Fruit fly (Drosophila melanogaster): Measurements from ENCODE around the gene Lerp.

Gene Lerp

dm6 chr3R:26862848-26863448 lies at the start of gene Lerp, which contains the start of gene IntS12:
Gene Lerp, minus strand, starts transcription at chr3R:26863130.
Gene IntS12, plus strand, starts transcription at chr3R:26863376.
- TF ChIP-seq CG8478 (optimal IDR thresholded peaks at IDR 0.05) (no peak), CTCF (optimal IDR thresholded peaks at IDR 0.05) (peak in 1 of 2 experiments; percentile 17)

dm6 chr3R:26912615-26913014 lies 49.7 kb upstream of the Lerp start, which contains the start of gene Ets97D:
Gene Ets97D, minus strand, starts transcription at chr3R:26912886.
- no peak for TF ChIP-seq CG8478 (optimal IDR thresholded peaks at IDR 0.05)
- peak in 1 of 2 experiments; percentile 26 for TF ChIP-seq CTCF (optimal IDR thresholded peaks at IDR 0.05)

- no peak for TF ChIP-seq CTCF (optimal IDR thresholded peaks at IDR 0.05)
- TF ChIP-seq CG8478 (optimal IDR thresholded peaks at IDR 0.05), result no peak
Measured at dm6 chr3R:26908750-26909149, 45.8 kb upstream of the Lerp start.

DNA sequence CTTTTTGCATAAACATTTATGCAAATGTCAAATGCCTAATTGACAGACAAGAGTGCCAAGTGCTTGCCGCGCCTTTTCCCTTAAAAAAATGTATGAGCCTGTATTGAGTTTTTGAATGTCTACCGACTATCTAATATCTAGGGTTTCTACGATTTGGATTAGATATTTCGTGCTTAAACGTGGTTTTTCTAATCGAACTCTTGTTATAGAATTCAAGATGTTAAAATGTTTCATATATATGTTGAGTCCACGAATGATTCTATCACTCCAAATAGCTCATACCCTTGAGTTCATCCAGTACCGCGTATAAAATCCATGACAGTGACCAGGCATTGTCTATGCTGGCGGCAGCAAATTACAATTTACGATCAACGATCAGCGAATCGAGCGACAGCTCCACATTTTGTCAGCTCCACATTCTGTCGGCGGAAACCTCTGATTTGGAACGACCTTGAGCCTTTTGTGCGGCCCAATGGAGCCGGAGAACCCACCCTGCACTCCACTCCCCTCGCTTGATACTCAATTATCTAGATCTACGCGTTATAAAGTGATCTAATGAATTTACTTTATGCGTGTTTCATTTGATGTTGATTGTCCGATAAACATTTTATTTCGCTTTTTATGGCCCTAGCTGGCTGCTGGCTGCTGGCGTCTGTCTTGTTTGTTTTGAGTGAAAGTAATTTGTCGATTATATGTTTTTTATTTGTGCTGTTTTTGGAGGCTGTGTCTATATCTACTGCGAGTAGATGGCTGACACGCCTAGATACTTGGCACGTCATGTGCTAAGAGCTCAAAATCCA lies 44.0 kb upstream of the Lerp start:
- TF ChIP-seq CG8478 (optimal IDR thresholded peaks at IDR 0.05), result no peak
- no peak for TF ChIP-seq CTCF (optimal IDR thresholded peaks at IDR 0.05)

- no peak for TF ChIP-seq CG8478 (optimal IDR thresholded peaks at IDR 0.05)
- no peak for TF ChIP-seq CTCF (optimal IDR thresholded peaks at IDR 0.05)
Measured at dm6 chr3R:26906034-26906433, 43.1 kb upstream of the Lerp start.

dm6 chr3R:26899982-26900381 lies 37.1 kb upstream of the Lerp start:
- no peak for TF ChIP-seq CTCF (optimal IDR thresholded peaks at IDR 0.05)
- TF ChIP-seq CG8478 (optimal IDR thresholded peaks at IDR 0.05), result no peak

DNA sequence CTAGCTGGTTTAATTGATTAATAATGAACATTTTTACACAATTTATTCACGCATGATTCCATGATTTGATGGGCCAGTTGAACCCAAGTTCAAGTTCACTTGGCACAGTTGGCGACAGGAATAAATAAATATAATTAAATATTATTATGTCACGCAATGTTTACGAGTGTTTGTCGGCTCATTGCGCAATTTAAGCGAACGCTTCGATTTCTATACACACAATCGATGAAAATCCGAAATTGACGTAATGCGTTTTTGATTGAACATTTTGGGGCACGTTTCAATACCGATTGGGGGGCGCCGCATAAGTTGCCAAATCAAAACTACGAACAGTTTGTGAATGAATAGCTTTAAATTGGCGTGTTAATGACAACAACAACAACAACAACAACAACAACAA lies 34.4 kb upstream of the Lerp start:
- no peak for TF ChIP-seq CG8478 (optimal IDR thresholded peaks at IDR 0.05)
- no peak for TF ChIP-seq CTCF (optimal IDR thresholded peaks at IDR 0.05)

DNA sequence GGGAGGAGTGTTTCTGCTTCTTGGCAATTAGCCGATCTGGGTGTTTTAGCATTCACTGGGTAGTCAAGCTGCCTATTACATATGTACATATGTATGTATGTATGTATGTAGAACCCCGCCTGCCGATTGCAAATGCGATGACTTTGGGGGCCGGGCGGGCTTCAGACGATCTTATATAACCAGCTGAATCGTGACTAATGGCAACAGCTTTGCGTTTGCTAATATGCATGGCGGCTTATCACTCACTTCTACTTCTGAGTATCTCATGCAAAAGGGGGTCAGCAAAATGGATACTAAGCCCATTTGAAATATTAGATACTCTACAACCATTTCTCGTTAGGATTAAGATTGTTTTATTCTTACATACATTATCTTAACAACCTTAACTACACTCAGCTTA lies 33.3 kb upstream of the Lerp start:
- no peak for TF ChIP-seq CG8478 (optimal IDR thresholded peaks at IDR 0.05)
- no peak for TF ChIP-seq CTCF (optimal IDR thresholded peaks at IDR 0.05)

dm6 chr3R:26893621-26894316 lies 30.8 kb upstream of the Lerp start:
- TF ChIP-seq CTCF (optimal IDR thresholded peaks at IDR 0.05) (no peak), CG8478 (optimal IDR thresholded peaks at IDR 0.05) (no peak)

DNA sequence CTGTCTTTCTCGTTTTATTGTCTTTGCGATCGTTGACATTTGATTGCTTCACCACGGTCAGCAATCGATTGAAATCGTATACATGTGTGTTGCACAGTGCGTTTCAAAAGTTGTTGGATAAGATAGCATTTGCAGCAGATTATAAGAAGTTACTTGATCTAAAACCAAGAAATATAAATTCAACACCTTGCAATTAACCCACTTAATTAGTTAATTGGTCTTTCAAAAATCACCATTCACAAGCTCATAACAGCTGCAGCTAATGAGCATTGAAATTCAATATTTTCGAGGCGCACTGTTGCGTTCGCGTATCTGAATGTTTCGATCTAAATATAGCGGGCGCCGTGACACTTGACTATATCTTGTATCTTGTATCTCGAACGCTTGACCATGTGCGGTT lies 29.8 kb upstream of the Lerp start:
- TF ChIP-seq CTCF (optimal IDR thresholded peaks at IDR 0.05) (no peak), CG8478 (optimal IDR thresholded peaks at IDR 0.05) (no peak)

DNA sequence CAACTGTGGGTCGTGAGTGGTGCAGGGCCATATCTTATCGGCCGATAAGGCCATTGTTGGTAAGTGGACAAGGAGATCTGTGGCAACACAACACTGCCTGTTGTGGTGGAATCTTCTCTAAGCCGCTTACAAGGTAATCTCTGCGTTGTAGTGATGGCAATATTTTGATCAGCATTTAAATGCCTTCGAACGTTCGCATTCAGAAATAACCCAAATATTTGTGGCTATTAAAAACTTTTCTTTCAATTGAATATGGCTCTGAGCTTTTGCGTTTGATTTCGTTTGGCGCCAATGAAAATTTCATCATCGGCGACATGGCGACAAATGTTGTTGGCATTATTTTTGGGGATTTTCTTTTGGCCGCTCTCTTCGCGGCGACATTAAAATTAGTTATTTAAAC lies 27.6 kb upstream of the Lerp start:
- TF ChIP-seq CTCF (optimal IDR thresholded peaks at IDR 0.05) (no peak), CG8478 (optimal IDR thresholded peaks at IDR 0.05) (no peak)

dm6 chr3R:26890088-26890487 lies 27.2 kb upstream of the Lerp start:
- no peak for TF ChIP-seq CTCF (optimal IDR thresholded peaks at IDR 0.05)
- TF ChIP-seq CG8478 (optimal IDR thresholded peaks at IDR 0.05), result no peak

DNA sequence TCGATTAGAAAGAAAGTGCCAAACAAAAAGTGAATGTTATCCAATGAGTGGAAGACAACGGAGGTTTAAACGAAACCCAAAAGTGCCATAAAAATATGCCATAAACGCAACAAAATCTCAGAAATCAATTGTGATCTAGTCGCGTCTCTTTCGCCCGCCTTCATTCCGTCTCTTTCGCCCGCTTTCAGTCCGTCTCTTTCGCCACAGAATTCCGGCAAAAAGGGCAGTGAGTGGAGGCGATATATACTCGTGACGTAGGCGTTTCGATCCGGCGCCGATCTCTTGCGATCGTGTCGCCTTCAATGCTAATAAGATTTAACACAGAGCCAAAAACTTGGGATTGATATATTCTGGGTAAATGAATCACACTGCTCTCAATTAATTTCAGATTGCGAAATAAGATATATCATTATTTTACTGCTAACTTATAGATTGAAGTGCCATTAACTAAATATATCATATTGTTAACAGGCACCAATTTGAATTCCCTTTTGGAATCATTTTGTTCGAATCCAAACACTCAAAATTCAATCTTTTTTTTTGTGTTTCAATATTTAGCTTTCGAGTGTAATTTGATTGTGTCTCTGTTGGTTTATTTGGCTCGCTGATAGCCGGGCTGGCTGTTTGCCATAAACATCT lies 25.3 kb upstream of the Lerp start:
- TF ChIP-seq CG8478 (optimal IDR thresholded peaks at IDR 0.05) (no peak), CTCF (optimal IDR thresholded peaks at IDR 0.05) (no peak)

DNA sequence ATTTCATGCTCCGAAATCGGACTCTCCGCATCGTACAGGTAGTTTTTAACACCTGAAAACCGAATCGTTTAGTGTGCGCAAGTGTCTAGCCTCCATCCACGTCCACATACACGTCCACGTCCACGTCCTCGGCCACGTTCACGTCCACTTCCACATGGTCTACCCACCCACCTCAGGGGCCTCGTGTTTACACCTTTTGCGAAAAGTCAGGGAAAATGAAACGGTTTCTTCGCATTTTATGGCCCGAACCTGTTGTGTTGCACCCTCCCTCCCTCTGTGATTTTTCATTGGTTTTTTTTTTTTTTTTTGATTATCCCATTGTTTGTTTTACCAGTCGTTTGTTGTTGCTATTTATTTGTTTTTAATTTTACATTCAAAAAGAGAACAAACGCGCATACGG lies 24.2 kb upstream of the Lerp start:
- TF ChIP-seq CG8478 (optimal IDR thresholded peaks at IDR 0.05) (no peak), CTCF (optimal IDR thresholded peaks at IDR 0.05) (no peak)

DNA sequence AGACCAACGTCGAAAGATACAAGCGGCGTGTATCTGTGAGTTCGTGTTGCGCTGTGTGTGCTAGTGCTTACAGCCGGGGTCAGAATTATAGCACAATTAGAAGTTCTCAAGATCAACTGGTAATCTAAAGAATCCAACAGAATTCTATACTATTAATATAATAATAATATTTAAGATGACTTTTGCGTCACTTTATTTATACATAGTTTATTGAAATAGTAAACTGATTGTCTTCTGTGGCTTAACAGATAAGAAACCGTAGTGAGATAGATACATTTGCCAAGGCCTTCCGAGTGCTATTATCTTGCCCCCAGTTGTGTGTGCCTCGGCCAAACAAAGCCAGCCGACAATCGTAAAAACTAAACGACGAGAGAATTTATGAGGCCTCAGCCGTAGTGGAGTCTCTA lies 23.4 kb upstream of the Lerp start:
- TF ChIP-seq CTCF (optimal IDR thresholded peaks at IDR 0.05) (no peak), CG8478 (optimal IDR thresholded peaks at IDR 0.05) (no peak)
